Worm (Caenorhabditis elegans) whole organism, L4/young adult: ENCODE measurements around the gene ZK792.1.

Experiments
- W03F9.2 ChIP-seq: fragments of 150-350 bp; optimal IDR thresholded peaks from 2 replicates; lab custom pipeline; 2014; ENCODE audit warnings: missing biosample characterization, missing genetic modification characterization
- dao-5 ChIP-seq: sonication (generic microtip); optimal IDR thresholded peaks from 2 replicates; lab custom pipeline; 2016; ENCODE audit warnings: missing genotype, missing genetic modification characterization, moderate library complexity, missing compliant biosample characterization
- him-1 ChIP-seq: sonication (generic microtip); optimal IDR thresholded peaks from 2 replicates; lab custom pipeline; 2016; ENCODE audit warnings: missing genotype, missing genetic modification reagents, missing genetic modification characterization, missing compliant biosample characterization

- no peak for TF ChIP-seq him-1 (tag; lab: Kevin White, UChicago)
- TF ChIP-seq dao-5 (tag; lab: Kevin White, UChicago) = no peak
- TF ChIP-seq W03F9.2 (tag; lab: Kevin White, UChicago) = no peak
Measured at ce11 chrIV:11713289-11713688, 53.6 kb downstream of the ZK792.1 start.
